Fruit fly (Drosophila melanogaster) whole organism, wandering third instar larva: ENCODE results near the gene zfh2.

Source experiments
- GATAd ChIP-seq: sonication (Bioruptor generic); optimal IDR thresholded peaks from 2 replicates; lab custom pipeline; 2016; ENCODE audit warnings: missing biosample characterization, missing genetic modification characterization
- Hr78 ChIP-seq: fragments of >200 bp; optimal IDR thresholded peaks from 2 replicates; lab custom pipeline; 2017; ENCODE audit warnings: missing biosample characterization, missing genetic modification characterization
- OdsH ChIP-seq: fragments of 200-800 bp; sonication (Bioruptor generic); optimal IDR thresholded peaks from 2 replicates; lab custom pipeline; 2016; ENCODE audit warnings: missing biosample characterization, mild to moderate bottlenecking, missing genetic modification characterization
- Sp1 ChIP-seq: fragments of 200-800 bp; sonication (Bioruptor generic); optimal IDR thresholded peaks from 3 replicates; lab custom pipeline; 2019; ENCODE audit warnings: missing biosample characterization, mild to moderate bottlenecking, missing genetic modification characterization, moderate library complexity
- fru ChIP-seq: fragments of 200-800 bp; sonication (Bioruptor generic); optimal IDR thresholded peaks from 3 replicates; lab custom pipeline; 2016; ENCODE audit warnings: missing biosample characterization, mild to moderate bottlenecking, missing genetic modification characterization
- pan ChIP-seq: fragments of >200 bp; optimal IDR thresholded peaks from 2 replicates; lab custom pipeline; 2017
- psq ChIP-seq: fragments of 200-800 bp; sonication (Bioruptor generic); optimal IDR thresholded peaks from 3 replicates; lab custom pipeline; 2017; ENCODE audit warnings: missing biosample characterization, mild to moderate bottlenecking, missing genetic modification characterization, moderate library complexity
- woc ChIP-seq: sonication (Bioruptor generic); optimal IDR thresholded peaks from 2 replicates; lab custom pipeline; 2016; ENCODE audit warnings: missing biosample characterization, mild to moderate bottlenecking, missing genetic modification characterization

DNA sequence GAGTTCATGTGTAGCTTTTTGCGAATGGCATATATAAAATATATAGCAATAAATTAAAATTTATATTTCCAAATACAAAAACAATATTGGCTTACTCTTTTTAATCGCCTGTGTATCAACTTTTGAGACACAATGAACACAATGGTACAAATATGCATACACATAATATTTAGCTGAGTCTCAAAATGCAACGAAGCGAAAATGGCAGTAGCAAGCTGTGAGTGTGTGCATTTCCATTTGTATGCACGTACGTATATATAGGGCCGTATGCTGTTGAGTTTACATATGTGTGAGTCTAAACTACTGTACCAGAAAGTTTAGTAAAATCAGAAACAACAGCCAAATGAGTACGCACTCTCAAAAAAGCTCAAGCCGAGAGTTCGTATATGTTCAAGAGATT lies 53.1 kb downstream of the zfh2 start:
- TF ChIP-seq woc (no peak), OdsH (no peak), fru (GFP tag; lab: Kevin White, UChicago) (no peak), pan (lab: Kevin White, UChicago) (no peak), Hr78 (GFP tag; lab: Kevin White, UChicago) (no peak), psq (GFP tag; lab: Kevin White, UChicago) (no peak), GATAd (no peak), Sp1 (GFP tag; lab: Kevin White, UChicago) (no peak)
